Fruit fly (Drosophila melanogaster) whole organism, prepupa: ENCODE results near the gene CG8372.

Source experiments
- CG10631 ChIP-seq: fragments of 200-800 bp; sonication (Bioruptor generic); optimal IDR thresholded peaks from 2 replicates; lab custom pipeline; 2016; ENCODE audit warnings: missing biosample characterization, missing genetic modification characterization
- CG10669 ChIP-seq: fragments of 200-800 bp; sonication (Bioruptor generic); optimal IDR thresholded peaks from 3 replicates; lab custom pipeline; 2018; ENCODE audit warnings: missing biosample characterization, mild to moderate bottlenecking, missing genetic modification characterization, moderate library complexity
- CG11294 ChIP-seq: fragments of 200-800 bp; sonication (Bioruptor generic); IDR thresholded peaks from 2 replicates; pipeline ENCODE4 v1.3.6; 2022; ENCODE audit warnings: missing biosample characterization, missing genetic modification characterization
- CG11762 ChIP-seq: fragments of 200-800 bp; sonication (Bioruptor generic); optimal IDR thresholded peaks from 3 replicates; lab custom pipeline; 2016; ENCODE audit warnings: missing biosample characterization, missing genetic modification characterization; ENCODE audit not compliant: insufficient read depth
- CG11902 ChIP-seq: fragments of 200-800 bp; sonication (Bioruptor generic); optimal IDR thresholded peaks from 3 replicates; lab custom pipeline; 2016; ENCODE audit warnings: missing biosample characterization, missing genetic modification characterization
- CG15336 ChIP-seq: fragments of 200-800 bp; sonication (Bioruptor generic); IDR thresholded peaks from 2 replicates; pipeline ENCODE4 v1.3.6; 2022; ENCODE audit warnings: missing biosample characterization, missing genetic modification characterization
- CG1621 ChIP-seq: fragments of 200-800 bp; sonication (Bioruptor generic); optimal IDR thresholded peaks from 3 replicates; lab custom pipeline; 2018; ENCODE audit warnings: missing biosample characterization, mild to moderate bottlenecking, missing genetic modification characterization
- CG3032 ChIP-seq: fragments of 200-800 bp; optimal IDR thresholded peaks from 2 replicates; lab custom pipeline; 2019; ENCODE audit warnings: missing biosample characterization, mild to moderate bottlenecking, missing genetic modification characterization, moderate library complexity
- CG31627 ChIP-seq: fragments of 200-800 bp; sonication (Bioruptor generic); optimal IDR thresholded peaks from 3 replicates; lab custom pipeline; 2016; ENCODE audit warnings: missing biosample characterization, missing genetic modification characterization
- CG34406 ChIP-seq: fragments of 200-800 bp; sonication (Bioruptor generic); optimal IDR thresholded peaks from 3 replicates; lab custom pipeline; 2016; ENCODE audit warnings: missing biosample characterization, missing genetic modification characterization
- CG4318 ChIP-seq: fragments of 200-800 bp; sonication (Bioruptor generic); optimal IDR thresholded peaks from 3 replicates; lab custom pipeline; 2017; ENCODE audit warnings: missing biosample characterization, mild to moderate bottlenecking, missing genetic modification characterization
- CG6163 ChIP-seq: fragments of 200-800 bp; sonication (Bioruptor generic); IDR thresholded peaks from 3 replicates; pipeline ENCODE4 v1.3.6; 2022; ENCODE audit warnings: missing biosample characterization, missing genetic modification characterization
- CG6276 ChIP-seq: fragments of 200-800 bp; sonication (Bioruptor generic); optimal IDR thresholded peaks from 2 replicates; lab custom pipeline; 2017; ENCODE audit warnings: missing biosample characterization, mild to moderate bottlenecking, missing genetic modification characterization
- CG6792 ChIP-seq: fragments of 200-800 bp; sonication (Bioruptor generic); optimal IDR thresholded peaks from 3 replicates; lab custom pipeline; 2016; ENCODE audit warnings: missing biosample characterization, missing genetic modification characterization
- CG6808 ChIP-seq: fragments of 200-800 bp; sonication (Bioruptor generic); optimal IDR thresholded peaks from 3 replicates; lab custom pipeline; 2017; ENCODE audit warnings: missing biosample characterization, missing genetic modification characterization, mild to moderate bottlenecking, moderate library complexity, missing genetic modification reagents
- CG6854 ChIP-seq: fragments of 200-800 bp; sonication (Bioruptor generic); optimal IDR thresholded peaks from 2 replicates; lab custom pipeline; 2017; ENCODE audit warnings: missing biosample characterization, mild to moderate bottlenecking, missing genetic modification characterization
- CG7368 ChIP-seq: fragments of 200-800 bp; sonication (Bioruptor generic); optimal IDR thresholded peaks from 3 replicates; lab custom pipeline; 2016; ENCODE audit warnings: missing biosample characterization, missing genetic modification characterization
- CG8119 ChIP-seq: fragments of 200-800 bp; sonication (Bioruptor generic); IDR thresholded peaks from 3 replicates; pipeline ENCODE4 v1.3.6; 2022; ENCODE audit warnings: missing biosample characterization, missing genetic modification characterization
- CG8319 ChIP-seq: fragments of 200-800 bp; sonication (Bioruptor generic); optimal IDR thresholded peaks from 3 replicates; lab custom pipeline; 2016; ENCODE audit warnings: missing biosample characterization, missing genetic modification characterization
- CG8632 ChIP-seq: fragments of 200-800 bp; sonication (Bioruptor generic); optimal IDR thresholded peaks from 3 replicates; lab custom pipeline; 2016; ENCODE audit warnings: missing biosample characterization, missing genetic modification characterization
- CG9139 ChIP-seq: fragments of 200-800 bp; sonication (Bioruptor generic); optimal IDR thresholded peaks from 3 replicates; lab custom pipeline; 2017; ENCODE audit warnings: missing biosample characterization, mild to moderate bottlenecking, missing genetic modification characterization
- Eip78C ChIP-seq: fragments of 200-800 bp; sonication (Bioruptor generic); peaks from one replicate; lab custom pipeline; 2016; ENCODE audit warnings: missing biosample characterization, missing genetic modification characterization
- Ets21C ChIP-seq: fragments of 200-800 bp; sonication (Bioruptor generic); optimal IDR thresholded peaks from 3 replicates; lab custom pipeline; 2016; ENCODE audit warnings: missing biosample characterization, missing genetic modification characterization
- Ets96B ChIP-seq: fragments of 200-800 bp; optimal IDR thresholded peaks from 2 replicates; lab custom pipeline; 2019; ENCODE audit warnings: missing biosample characterization, mild to moderate bottlenecking, missing genetic modification characterization, moderate library complexity
- Gug ChIP-seq: fragments of 200-800 bp; sonication (Bioruptor generic); IDR thresholded peaks from 2 replicates; pipeline ENCODE4 v1.3.6; 2022; ENCODE audit warnings: missing biosample characterization, missing genetic modification characterization
- Hr38 ChIP-seq: sonication (Bioruptor generic); optimal IDR thresholded peaks from 2 replicates; lab custom pipeline; 2016; ENCODE audit warnings: missing biosample characterization, missing genetic modification characterization
- Hr39 ChIP-seq: fragments of 200-800 bp; sonication (Bioruptor generic); optimal IDR thresholded peaks from 2 replicates; lab custom pipeline; 2016; ENCODE audit warnings: missing biosample characterization, missing genetic modification characterization
- Met ChIP-seq: fragments of 200-800 bp; sonication (Bioruptor generic); optimal IDR thresholded peaks from 3 replicates; lab custom pipeline; 2016; ENCODE audit warnings: missing biosample characterization, missing genetic modification characterization
- OdsH ChIP-seq: fragments of 200-800 bp; sonication (Bioruptor generic); optimal IDR thresholded peaks from 3 replicates; lab custom pipeline; 2016; ENCODE audit warnings: missing biosample characterization, missing genetic modification characterization
- Smox ChIP-seq: fragments of 200-800 bp; sonication (Bioruptor generic); optimal IDR thresholded peaks from 3 replicates; lab custom pipeline; 2016; ENCODE audit warnings: missing biosample characterization, missing genetic modification characterization
- Sox102F ChIP-seq: fragments of 200-800 bp; sonication (Bioruptor generic); optimal IDR thresholded peaks from 2 replicates; lab custom pipeline; 2016; ENCODE audit warnings: missing biosample characterization, mild to moderate bottlenecking, missing genetic modification characterization
- Sox14 ChIP-seq: fragments of 200-800 bp; sonication (Bioruptor generic); optimal IDR thresholded peaks from 3 replicates; lab custom pipeline; 2016; ENCODE audit warnings: missing biosample characterization, missing genetic modification characterization
- achi ChIP-seq: fragments of 200-800 bp; sonication (Bioruptor generic); optimal IDR thresholded peaks from 3 replicates; lab custom pipeline; 2016; ENCODE audit warnings: missing biosample characterization, missing genetic modification characterization
- acj6 ChIP-seq: fragments of 200-800 bp; sonication (Bioruptor generic); optimal IDR thresholded peaks from 3 replicates; lab custom pipeline; 2016; ENCODE audit warnings: missing biosample characterization, missing genetic modification characterization
- cyc ChIP-seq: fragments of 200-800 bp; sonication (Bioruptor generic); optimal IDR thresholded peaks from 3 replicates; lab custom pipeline; 2016; ENCODE audit warnings: missing biosample characterization, missing genetic modification characterization
- dac ChIP-seq: fragments of 200-800 bp; sonication (Bioruptor generic); optimal IDR thresholded peaks from 2 replicates; lab custom pipeline; 2017; ENCODE audit warnings: missing biosample characterization, mild to moderate bottlenecking, missing genetic modification characterization
- dsx ChIP-seq: fragments of 200-800 bp; optimal IDR thresholded peaks from 3 replicates; lab custom pipeline; 2019; ENCODE audit warnings: missing biosample characterization, mild to moderate bottlenecking, missing genetic modification characterization, moderate library complexity; ENCODE audit not compliant: poor library complexity, severe bottlenecking
- eg ChIP-seq: fragments of 200-800 bp; sonication (Bioruptor generic); IDR thresholded peaks from 3 replicates; pipeline ENCODE4 v1.3.6; 2022; ENCODE audit warnings: missing biosample characterization, missing genetic modification characterization
- esn ChIP-seq: fragments of 200-800 bp; sonication (Bioruptor generic); optimal IDR thresholded peaks from 2 replicates; lab custom pipeline; 2016; ENCODE audit warnings: missing biosample characterization, mild to moderate bottlenecking, missing genetic modification characterization, moderate library complexity
- fd59A ChIP-seq: fragments of 200-800 bp; sonication (Bioruptor generic); optimal IDR thresholded peaks from 2 replicates; lab custom pipeline; 2017; ENCODE audit warnings: missing biosample characterization, mild to moderate bottlenecking, missing genetic modification characterization, missing genetic modification reagents
- fd85E ChIP-seq: fragments of 200-800 bp; sonication (Bioruptor generic); optimal IDR thresholded peaks from 3 replicates; lab custom pipeline; 2016; ENCODE audit warnings: missing biosample characterization, missing genetic modification characterization
- fkh ChIP-seq: fragments of 200-800 bp; sonication (Bioruptor generic); optimal IDR thresholded peaks from 3 replicates; lab custom pipeline; 2017; ENCODE audit warnings: missing biosample characterization, mild to moderate bottlenecking, missing genetic modification characterization, moderate library complexity
- lz ChIP-seq: fragments of 200-800 bp; sonication (Bioruptor generic); optimal IDR thresholded peaks from 3 replicates; lab custom pipeline; 2016; ENCODE audit warnings: missing biosample characterization, missing genetic modification characterization
- net ChIP-seq: fragments of 200-800 bp; sonication (Bioruptor generic); optimal IDR thresholded peaks from 3 replicates; lab custom pipeline; 2016; ENCODE audit warnings: missing biosample characterization, missing genetic modification characterization
- pdm3 ChIP-seq: fragments of 200-800 bp; sonication (Bioruptor generic); optimal IDR thresholded peaks from 3 replicates; lab custom pipeline; 2016; ENCODE audit warnings: missing biosample characterization, missing genetic modification characterization
- salr ChIP-seq, 2 experiments: fragments of 200-800 bp; sonication (Bioruptor generic); optimal IDR thresholded peaks; 3 replicates each; lab custom pipeline; 2016 to 2018; ENCODE audit warnings: missing biosample characterization in 2 of 2, missing genetic modification characterization in 2 of 2, mild to moderate bottlenecking in 1 of 2
- spab ChIP-seq: fragments of 200-800 bp; sonication (Bioruptor generic); optimal IDR thresholded peaks from 2 replicates; lab custom pipeline; 2017; ENCODE audit warnings: missing biosample characterization, mild to moderate bottlenecking, missing genetic modification characterization, missing genetic modification reagents
- ss ChIP-seq, 2 experiments: fragments of 200-800 bp; sonication (Bioruptor generic); optimal IDR thresholded peaks; 2 replicates in 1 of 2; 3 replicates in 1 of 2; lab custom pipeline; 2017 to 2018; ENCODE audit warnings: mild to moderate bottlenecking in 2 of 2, missing biosample characterization in 2 of 2, missing genetic modification characterization in 2 of 2, moderate library complexity in 1 of 2
- svp ChIP-seq: fragments of 200-800 bp; sonication (Bioruptor generic); peaks from one replicate; lab custom pipeline; 2016; ENCODE audit warnings: missing biosample characterization, missing genetic modification characterization
- topi ChIP-seq: fragments of 200-800 bp; sonication (Bioruptor generic); optimal IDR thresholded peaks from 3 replicates; lab custom pipeline; 2016; ENCODE audit warnings: missing biosample characterization, missing genetic modification characterization
- vri ChIP-seq: fragments of 200-800 bp; sonication (Bioruptor generic); optimal IDR thresholded peaks from 3 replicates; lab custom pipeline; 2016; ENCODE audit warnings: missing biosample characterization, mild to moderate bottlenecking, missing genetic modification characterization

CG8372 gene

dm6 chr2L:8212666-8213270 is at the start of gene CG8372, which contains the start of gene CG8360:
Gene CG8372 (minus strand): TSS chr2L:8212902.
Gene CG8360 (plus strand): TSS chr2L:8212959.
- peak; percentile 100 for TF ChIP-seq CG6163 (GFP tag; lab: Robert Waterston, UW)
- TF ChIP-seq CG6854, result peak; percentile 99
- TF ChIP-seq CG31627 (GFP tag; lab: Kevin White, UChicago), result peak; percentile 100
- peak; percentile 99 for TF ChIP-seq eg
- peak; percentile 99 for TF ChIP-seq net (GFP tag; lab: Kevin White, UChicago)
- peak; percentile 99 for TF ChIP-seq Met (GFP tag; lab: Kevin White, UChicago)
- peak; percentile 99 for TF ChIP-seq cyc
- peak; percentile 98 for TF ChIP-seq CG8119 (GFP tag; lab: Robert Waterston, UW)
- peak; percentile 100 for TF ChIP-seq CG10631 (GFP tag; lab: Kevin White, UChicago)
- TF ChIP-seq CG11762 (GFP tag; lab: Kevin White, UChicago), result peak; percentile 99
- peak; percentile 99 for TF ChIP-seq spab (GFP tag; lab: Kevin White, UChicago)
- TF ChIP-seq dac (GFP tag; lab: Kevin White, UChicago), result peak; percentile 99
- TF ChIP-seq Sox14 (GFP tag; lab: Kevin White, UChicago), result peak; percentile 100
- TF ChIP-seq svp (GFP tag; lab: Kevin White, UChicago), result peak; percentile 100
- TF ChIP-seq vri (GFP tag; lab: Kevin White, UChicago), result peak; percentile 99
- peak; percentile 100 for TF ChIP-seq acj6 (GFP tag; lab: Kevin White, UChicago)
- TF ChIP-seq Ets96B (tag; lab: Kevin White, UChicago), result peak; percentile 99
- TF ChIP-seq pdm3 (GFP tag; lab: Kevin White, UChicago), result peak; percentile 100
- peak; percentile 99 for TF ChIP-seq Ets21C (GFP tag; lab: Kevin White, UChicago)
- TF ChIP-seq fkh, result peak; percentile 98
- TF ChIP-seq CG4318, result peak; percentile 98
- peak; percentile 99 for TF ChIP-seq CG34406
- peak; percentile 97 for TF ChIP-seq dsx
- peak; percentile 99 for TF ChIP-seq CG6792 (GFP tag; lab: Kevin White, UChicago)
- peak; percentile 98 for TF ChIP-seq CG6808 (GFP tag; lab: Kevin White, UChicago)
- TF ChIP-seq CG8632 (GFP tag; lab: Kevin White, UChicago), result peak; percentile 99
- TF ChIP-seq salr (GFP tag; optimal IDR thresholded peaks at IDR 0.05; lab: Kevin White, UChicago), result peak; percentile 98 to 99
- peak; percentile 98 for TF ChIP-seq fd85E (GFP tag; lab: Kevin White, UChicago)
- peak; percentile 100 for TF ChIP-seq esn (GFP tag; lab: Kevin White, UChicago)
- peak; percentile 99 for TF ChIP-seq CG7368 (GFP tag; lab: Kevin White, UChicago)
- peak; percentile 99 for TF ChIP-seq Gug (GFP tag; lab: Robert Waterston, UW)
- peak; percentile 98 to 99 for TF ChIP-seq ss (GFP tag; optimal IDR thresholded peaks at IDR 0.05; lab: Kevin White, UChicago)
- TF ChIP-seq Smox (GFP tag; lab: Kevin White, UChicago), result peak; percentile 99
- peak; percentile 99 for TF ChIP-seq achi
- peak; percentile 99 for TF ChIP-seq fd59A (GFP tag; lab: Kevin White, UChicago)
- TF ChIP-seq CG3032, result peak; percentile 99
- peak; percentile 100 for TF ChIP-seq Eip78C (GFP tag; lab: Kevin White, UChicago)
- peak; percentile 100 for TF ChIP-seq Sox102F (GFP tag; lab: Kevin White, UChicago)
- peak; percentile 99 for TF ChIP-seq CG15336 (GFP tag; lab: Robert Waterston, UW)
- peak; percentile 98 for TF ChIP-seq CG6276 (GFP tag; lab: Kevin White, UChicago)
- TF ChIP-seq CG9139 (GFP tag; lab: Kevin White, UChicago), result peak; percentile 98
- TF ChIP-seq Hr39 (GFP tag; lab: Kevin White, UChicago), result peak; percentile 100
- peak; percentile 98 for TF ChIP-seq CG1621 (tag; lab: Kevin White, UChicago)
- peak; percentile 97 for TF ChIP-seq Hr38
- TF ChIP-seq lz (GFP tag; lab: Kevin White, UChicago), result peak; percentile 100
- TF ChIP-seq CG11294, result peak; percentile 99
- TF ChIP-seq CG10669, result peak; percentile 99
- TF ChIP-seq OdsH (GFP tag; lab: Kevin White, UChicago), result peak; percentile 100
- peak; percentile 99 for TF ChIP-seq CG11902 (GFP tag; lab: Kevin White, UChicago)
- TF ChIP-seq CG8319 (GFP tag; lab: Kevin White, UChicago), result peak; percentile 99
- peak; percentile 99 for TF ChIP-seq topi
